Fruit fly (Drosophila melanogaster) whole organism, embryonic: ENCODE measurements around the gene CG10702.

Experiments used
- CG10267 ChIP-seq: fragments of 200-800 bp; sonication (Bioruptor generic); optimal IDR thresholded peaks from 2 replicates; lab custom pipeline; 2018; ENCODE audit warnings: missing biosample characterization, mild to moderate bottlenecking, missing genetic modification characterization, moderate library complexity
- CG17328 ChIP-seq: fragments of 200-800 bp; sonication (Bioruptor generic); IDR thresholded peaks from 2 replicates; pipeline ENCODE4 v1.3.6; 2022; ENCODE audit warnings: missing biosample characterization, missing genetic modification characterization
- CG34376 ChIP-seq: fragments of 200-800 bp; sonication (Bioruptor generic); optimal IDR thresholded peaks from 2 replicates; lab custom pipeline; 2018; ENCODE audit warnings: missing biosample characterization, mild to moderate bottlenecking, missing genetic modification characterization
- CG3726 ChIP-seq: fragments of 200-800 bp; sonication (Bioruptor generic); IDR thresholded peaks from 3 replicates; pipeline ENCODE4, ENCODE4 v1.3.6; 2022; ENCODE audit warnings: missing biosample characterization, missing genetic modification characterization
- CG3995 ChIP-seq: fragments of 200-800 bp; sonication (Bioruptor generic); optimal IDR thresholded peaks from 3 replicates; lab custom pipeline; 2016; ENCODE audit warnings: missing biosample characterization, missing genetic modification characterization
- CG6654 ChIP-seq: fragments of 200-800 bp; sonication (Bioruptor generic); optimal IDR thresholded peaks from 2 replicates; lab custom pipeline; 2017; ENCODE audit warnings: missing biosample characterization, mild to moderate bottlenecking, missing genetic modification characterization
- PHDP ChIP-seq: fragments of 200-800 bp; sonication (Bioruptor generic); optimal IDR thresholded peaks from 3 replicates; lab custom pipeline; 2018; ENCODE audit warnings: missing biosample characterization, mild to moderate bottlenecking, missing genetic modification characterization, moderate library complexity
- Six4 ChIP-seq: fragments of 200-800 bp; sonication (Bioruptor generic); optimal IDR thresholded peaks from 2 replicates; lab custom pipeline; 2016; ENCODE audit warnings: missing biosample characterization, missing genetic modification characterization
- lola ChIP-seq, 3 experiments: fragments of >200 bp in 2 of 3; fragments of 200-800 bp in 1 of 3; sonication (Bioruptor generic) in 1 of 3; optimal IDR thresholded peaks; 2 replicates each; lab custom pipeline; 2017 to 2019; ENCODE audit warnings: missing biosample characterization in 3 of 3, missing genetic modification characterization in 3 of 3, mild to moderate bottlenecking in 1 of 3, moderate library complexity in 1 of 3
- slbo ChIP-seq: fragments of 200-800 bp; sonication (Bioruptor generic); IDR thresholded peaks from 2 replicates; pipeline ENCODE4 v1.3.6; 2022; ENCODE audit warnings: missing biosample characterization, missing genetic modification characterization

DNA sequence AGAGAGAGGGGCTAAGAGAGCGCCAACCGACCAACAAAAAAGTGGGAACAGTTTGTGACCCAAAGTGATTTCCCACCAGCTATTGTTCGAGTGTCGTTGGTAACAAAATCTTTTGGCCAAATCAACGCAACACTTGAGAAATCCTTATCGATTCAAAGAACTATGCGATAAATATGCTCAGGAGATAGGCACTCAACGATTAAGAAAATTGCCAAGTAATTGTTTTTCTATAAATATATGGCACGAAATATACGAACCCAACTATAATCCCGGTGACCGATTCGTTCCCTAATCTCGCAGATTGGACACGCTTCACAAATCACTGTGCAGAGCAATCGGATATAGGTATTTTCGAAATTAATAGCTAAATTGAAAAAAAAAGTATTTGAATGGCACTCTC is 41.5 kb upstream of the CG10702 start:
- TF ChIP-seq CG34376 (GFP tag; lab: Kevin White, UChicago), result peak; percentile 31
- TF ChIP-seq CG3995 (GFP tag; lab: Kevin White, UChicago), result no peak
- no peak for TF ChIP-seq CG17328 (GFP tag; lab: Robert Waterston, UW)
- no peak for TF ChIP-seq Six4 (GFP tag; lab: Kevin White, UChicago)
- no peak for TF ChIP-seq PHDP
- no peak for TF ChIP-seq slbo (GFP tag; lab: Robert Waterston, UW)
- TF ChIP-seq lola (GFP tag; optimal IDR thresholded peaks at IDR 0.05; lab: Kevin White, UChicago), result no peak
- TF ChIP-seq CG10267 (tag; lab: Kevin White, UChicago), result no peak
- no peak for TF ChIP-seq CG3726
- TF ChIP-seq CG6654 (GFP tag; lab: Kevin White, UChicago), result no peak
